Fruit fly (Drosophila melanogaster) whole organism, wandering third instar larva: Measurements from ENCODE around the gene D12.

Experiments
- Abd-B ChIP-seq: fragments of >200 bp; optimal IDR thresholded peaks from 2 replicates; lab custom pipeline; 2017; ENCODE audit warnings: missing biosample characterization, missing genetic modification characterization
- CG32264 ChIP-seq: fragments of 200-800 bp; sonication (Bioruptor generic); optimal IDR thresholded peaks from 2 replicates; lab custom pipeline; 2016; ENCODE audit warnings: missing biosample characterization, missing genetic modification characterization
- CG9705 ChIP-seq: fragments of 200-800 bp; sonication (Bioruptor generic); optimal IDR thresholded peaks from 2 replicates; lab custom pipeline; 2018; ENCODE audit warnings: missing biosample characterization, mild to moderate bottlenecking, missing genetic modification characterization
- CrebA ChIP-seq: fragments of 200-800 bp; sonication (Bioruptor generic); optimal IDR thresholded peaks from 2 replicates; lab custom pipeline; 2016; ENCODE audit warnings: missing biosample characterization, mild to moderate bottlenecking, missing genetic modification characterization, borderline replicate concordance
- Dfd ChIP-seq: fragments of >200 bp; optimal IDR thresholded peaks from 2 replicates; lab custom pipeline; 2017; ENCODE audit warnings: missing biosample characterization, missing genetic modification characterization
- Dif ChIP-seq: fragments of 200-275, 200-300 bp; sonication (Bioruptor generic); optimal IDR thresholded peaks from 2 replicates; lab custom pipeline; 2018; ENCODE audit warnings: missing biosample characterization, missing genetic modification characterization; ENCODE audit not compliant: partially characterized antibody
- GATAd ChIP-seq: sonication (Bioruptor generic); optimal IDR thresholded peaks from 2 replicates; lab custom pipeline; 2016; ENCODE audit warnings: missing biosample characterization, missing genetic modification characterization
- HLH106 ChIP-seq: fragments of 200-800 bp; optimal IDR thresholded peaks from 3 replicates; lab custom pipeline; 2019; ENCODE audit warnings: missing biosample characterization, mild to moderate bottlenecking, missing genetic modification characterization, moderate library complexity
- Hnf4 ChIP-seq: fragments of 200-800 bp; sonication (Bioruptor generic); optimal IDR thresholded peaks from 2 replicates; lab custom pipeline; 2016; ENCODE audit warnings: missing biosample characterization, mild to moderate bottlenecking, missing genetic modification characterization
- Hr78 ChIP-seq: fragments of >200 bp; optimal IDR thresholded peaks from 2 replicates; lab custom pipeline; 2017; ENCODE audit warnings: missing biosample characterization, missing genetic modification characterization
- Hr83 ChIP-seq: fragments of 200-300 bp; sonication (Bioruptor generic); optimal IDR thresholded peaks from 2 replicates; lab custom pipeline; 2016; ENCODE audit warnings: missing biosample characterization, mild to moderate bottlenecking, missing genetic modification characterization, moderate library complexity; ENCODE audit not compliant: poor library complexity, severe bottlenecking
- Mio ChIP-seq: sonication (Bioruptor generic); optimal IDR thresholded peaks from 2 replicates; lab custom pipeline; 2016; ENCODE audit warnings: missing biosample characterization, missing genetic modification characterization
- Myc ChIP-seq: fragments of >200 bp; optimal IDR thresholded peaks from 2 replicates; lab custom pipeline; 2017
- N ChIP-seq: fragments of >200 bp; optimal IDR thresholded peaks from 2 replicates; lab custom pipeline; 2018; ENCODE audit warnings: missing biosample characterization, missing external identifiers, missing genetic modification characterization
- OdsH ChIP-seq: fragments of 200-800 bp; sonication (Bioruptor generic); optimal IDR thresholded peaks from 2 replicates; lab custom pipeline; 2016; ENCODE audit warnings: missing biosample characterization, mild to moderate bottlenecking, missing genetic modification characterization
- Rel ChIP-seq, 2 experiments: fragments of 200-800 bp; sonication (Bioruptor generic) in 1 of 2; optimal IDR thresholded peaks; 2 replicates in 1 of 2; 3 replicates in 1 of 2; lab custom pipeline; 2016 to 2019; ENCODE audit warnings: mild to moderate bottlenecking in 2 of 2, missing biosample characterization in 2 of 2, missing genetic modification characterization in 2 of 2, moderate library complexity in 1 of 2
- Sp1 ChIP-seq: fragments of 200-800 bp; sonication (Bioruptor generic); optimal IDR thresholded peaks from 3 replicates; lab custom pipeline; 2019; ENCODE audit warnings: missing biosample characterization, mild to moderate bottlenecking, missing genetic modification characterization, moderate library complexity
- Vsx2 ChIP-seq: fragments of 200-300, 225-300 bp; sonication (Bioruptor generic); optimal IDR thresholded peaks from 2 replicates; lab custom pipeline; 2018; ENCODE audit warnings: missing biosample characterization, missing genetic modification characterization; ENCODE audit not compliant: partially characterized antibody
- br ChIP-seq: fragments of 200-800 bp; sonication (Bioruptor generic); optimal IDR thresholded peaks from 2 replicates; lab custom pipeline; 2016; ENCODE audit warnings: missing biosample characterization, missing genetic modification characterization
- brk ChIP-seq: fragments of 200-800 bp; sonication (Bioruptor generic); optimal IDR thresholded peaks from 2 replicates; lab custom pipeline; 2016; ENCODE audit warnings: missing biosample characterization, mild to moderate bottlenecking, missing genetic modification characterization
- dl ChIP-seq, 2 experiments: fragments of 175-275, 200-275 bp in 1 of 2; fragments of 200-275 bp in 1 of 2; sonication (Bioruptor generic); optimal IDR thresholded peaks; lab custom pipeline; 2018; ENCODE audit warnings: mild to moderate bottlenecking in 2 of 2, missing biosample characterization in 2 of 2, missing genetic modification characterization in 2 of 2, moderate library complexity in 2 of 2; ENCODE audit not compliant: partially characterized antibody in 2 of 2, insufficient read depth in 1 of 2
- dmrt93B ChIP-seq: fragments of 200-800 bp; sonication (Bioruptor generic); optimal IDR thresholded peaks from 2 replicates; lab custom pipeline; 2018; ENCODE audit warnings: missing biosample characterization, mild to moderate bottlenecking, missing genetic modification characterization
- ey ChIP-seq: fragments of 200-800 bp; sonication (Bioruptor generic); optimal IDR thresholded peaks from 2 replicates; lab custom pipeline; 2016; ENCODE audit warnings: missing biosample characterization, missing genetic modification characterization
- foxo ChIP-seq, 2 experiments: fragments of 200-800 bp; sonication (Bioruptor generic); optimal IDR thresholded peaks; 2 replicates in 1 of 2; 3 replicates in 1 of 2; lab custom pipeline; 2016 to 2017; ENCODE audit warnings: missing biosample characterization in 2 of 2, missing genetic modification characterization in 2 of 2
- fru ChIP-seq: fragments of 200-800 bp; sonication (Bioruptor generic); optimal IDR thresholded peaks from 3 replicates; lab custom pipeline; 2016; ENCODE audit warnings: missing biosample characterization, mild to moderate bottlenecking, missing genetic modification characterization
- lola ChIP-seq: fragments of >200 bp; optimal IDR thresholded peaks from 2 replicates; lab custom pipeline; 2017; ENCODE audit warnings: missing biosample characterization, missing genetic modification characterization
- psq ChIP-seq: fragments of 200-800 bp; sonication (Bioruptor generic); optimal IDR thresholded peaks from 3 replicates; lab custom pipeline; 2017; ENCODE audit warnings: missing biosample characterization, mild to moderate bottlenecking, missing genetic modification characterization, moderate library complexity
- rgr ChIP-seq: fragments of 200-800 bp; sonication (Bioruptor generic); optimal IDR thresholded peaks from 3 replicates; lab custom pipeline; 2016; ENCODE audit warnings: missing biosample characterization, mild to moderate bottlenecking, missing genetic modification characterization
- sage ChIP-seq: fragments of 200-800 bp; sonication (Bioruptor generic); optimal IDR thresholded peaks from 2 replicates; lab custom pipeline; 2016; ENCODE audit warnings: missing biosample characterization, mild to moderate bottlenecking, missing genetic modification characterization
- sv ChIP-seq: fragments of 200-800 bp; sonication (Bioruptor generic); optimal IDR thresholded peaks from 3 replicates; lab custom pipeline; 2016; ENCODE audit warnings: missing biosample characterization, missing genetic modification characterization
- tai ChIP-seq: sonication (Bioruptor generic); optimal IDR thresholded peaks from 2 replicates; lab custom pipeline; 2016; ENCODE audit warnings: missing biosample characterization, missing genetic modification characterization
- usp ChIP-seq: fragments of >200 bp; optimal IDR thresholded peaks from 2 replicates; lab custom pipeline; 2017; ENCODE audit warnings: missing biosample characterization, missing genetic modification characterization

Gene D12

dm6 chr2L:8394180-8394579 lies 43.0 kb downstream of the D12 start, which contains the start of gene lectin-29Ca:
TSS of gene lectin-29Ca (minus strand) at chr2L:8394280.
- TF ChIP-seq Sp1 (GFP tag; lab: Kevin White, UChicago) (no peak), Abd-B (no peak), Hr78 (GFP tag; lab: Kevin White, UChicago) (no peak), lola (GFP tag; lab: Kevin White, UChicago) (no peak)

- TF ChIP-seq Hr78 (GFP tag; lab: Kevin White, UChicago): no peak
- TF ChIP-seq Rel (GFP tag; optimal IDR thresholded peaks at IDR 0.05; lab: Kevin White, UChicago): no peak
- no peak for TF ChIP-seq Rel (tag; optimal IDR thresholded peaks at IDR 0.05; lab: Kevin White, UChicago)
- no peak for TF ChIP-seq foxo (GFP tag; optimal IDR thresholded peaks at IDR 0.05; lab: Kevin White, UChicago)
- TF ChIP-seq usp (GFP tag; lab: Kevin White, UChicago): no peak
- no peak for TF ChIP-seq Hr83 (GFP tag; lab: Kevin White, UChicago)
- TF ChIP-seq dmrt93B (GFP tag; lab: Kevin White, UChicago): no peak
- no peak for TF ChIP-seq Hnf4
- TF ChIP-seq dl (GFP tag; optimal IDR thresholded peaks at IDR 0.05; lab: Kevin White, UChicago; ENCODE audit: insufficient read depth in 1 of 2, partially characterized antibody in 2 of 2): no peak
- TF ChIP-seq Myc (lab: Kevin White, UChicago): no peak
- no peak for TF ChIP-seq sv (GFP tag; lab: Kevin White, UChicago)
- no peak for TF ChIP-seq Dfd (GFP tag; lab: Kevin White, UChicago)
Observed at dm6 chr2L:8393122-8393521, 44.0 kb downstream of the D12 start, which contains the start of gene Acp29AB. TSS of gene Acp29AB (minus strand) at chr2L:8393222.

- no peak for TF ChIP-seq Abd-B
- no peak for TF ChIP-seq foxo (GFP tag; optimal IDR thresholded peaks at IDR 0.05; lab: Kevin White, UChicago)
- TF ChIP-seq Rel (GFP tag; optimal IDR thresholded peaks at IDR 0.05; lab: Kevin White, UChicago): no peak
- TF ChIP-seq Rel (tag; optimal IDR thresholded peaks at IDR 0.05; lab: Kevin White, UChicago): no peak
Observed at dm6 chr2L:8392298-8392697, 44.9 kb downstream of the D12 start, which contains the start of gene CG42820. TSS of gene CG42820 (minus strand) at chr2L:8392398.

dm6 chr2L:8389231-8389630 lies 47.9 kb downstream of the D12 start, which contains the start of gene CG42819:
TSS of gene CG42819 (minus strand) at chr2L:8389331.
- TF ChIP-seq Hr78 (GFP tag; lab: Kevin White, UChicago): no peak
- no peak for TF ChIP-seq CG32264 (GFP tag; lab: Kevin White, UChicago)
- no peak for TF ChIP-seq brk
- TF ChIP-seq Vsx2 (GFP tag; lab: Kevin White, UChicago): no peak
- no peak for TF ChIP-seq Mio (GFP tag; lab: Kevin White, UChicago)
- TF ChIP-seq dl (GFP tag; optimal IDR thresholded peaks at IDR 0.05; lab: Kevin White, UChicago; ENCODE audit: insufficient read depth in 1 of 2, partially characterized antibody in 2 of 2): no peak
- TF ChIP-seq HLH106 (tag; lab: Kevin White, UChicago): no peak
- no peak for TF ChIP-seq Dif (GFP tag; lab: Kevin White, UChicago)
- no peak for TF ChIP-seq CG9705
- TF ChIP-seq Abd-B: no peak
- no peak for TF ChIP-seq sage (GFP tag; lab: Kevin White, UChicago)

dm6 chr2L:8385849-8386248 lies 51.3 kb downstream of the D12 start:
- TF ChIP-seq N (GFP tag; lab: Kevin White, UChicago): no peak
- TF ChIP-seq Hr83 (GFP tag; lab: Kevin White, UChicago): no peak
- no peak for TF ChIP-seq Sp1 (GFP tag; lab: Kevin White, UChicago)
- no peak for TF ChIP-seq br (GFP tag; lab: Kevin White, UChicago)
- TF ChIP-seq sage (GFP tag; lab: Kevin White, UChicago): no peak
- no peak for TF ChIP-seq sv (GFP tag; lab: Kevin White, UChicago)
- TF ChIP-seq fru (GFP tag; lab: Kevin White, UChicago): no peak
- no peak for TF ChIP-seq CrebA (GFP tag; lab: Kevin White, UChicago)

dm6 chr2L:8384985-8385519 lies 52.1 kb downstream of the D12 start:
- TF ChIP-seq ey (GFP tag; lab: Kevin White, UChicago) (no peak), CG9705 (no peak), Abd-B (no peak), GATAd (GFP tag; lab: Kevin White, UChicago) (no peak), OdsH (no peak), HLH106 (tag; lab: Kevin White, UChicago) (no peak), Hr83 (GFP tag; lab: Kevin White, UChicago) (no peak), CrebA (GFP tag; lab: Kevin White, UChicago) (no peak), tai (GFP tag; lab: Kevin White, UChicago) (no peak), psq (no peak), lola (GFP tag; lab: Kevin White, UChicago) (no peak), Sp1 (GFP tag; lab: Kevin White, UChicago) (no peak), Mio (GFP tag; lab: Kevin White, UChicago) (no peak), rgr (no peak), usp (GFP tag; lab: Kevin White, UChicago) (no peak), Vsx2 (GFP tag; lab: Kevin White, UChicago) (no peak), brk (no peak)
- TF ChIP-seq, all 38 proteins: peak for 0
